Fruit fly (Drosophila melanogaster): ENCODE results near the gene CG7194.
A peak's percentile ranks its signal among the peaks of the same experiment; 100 is the strongest.

Gene CG7194

dm6 chr3L:8303912-8304311, at the start of gene CG7194, which contains the start of gene Sbp2:
Gene CG7194, minus strand, starts transcription at chr3L:8304059.
Gene Sbp2, plus strand, starts transcription at chr3L:8304157.
- TF ChIP-seq gl (tag; optimal IDR thresholded peaks at IDR 0.05) (peak; percentile 6), CG17806 (tag; optimal IDR thresholded peaks at IDR 0.05) (no peak)

- no peak for TF ChIP-seq CG9948 (tag; optimal IDR thresholded peaks at IDR 0.05)
Measured at dm6 chr3L:8347346-8347745, 43.5 kb upstream of the CG7194 start.

- TF ChIP-seq CG8159 (tag; optimal IDR thresholded peaks at IDR 0.05), result peak; percentile 80
- peak; percentile 49 for TF ChIP-seq Ets98B (GFP tag; IDR thresholded peaks at IDR 0.05)
- no peak for TF ChIP-seq D1 (tag; optimal IDR thresholded peaks at IDR 0.05)
- TF ChIP-seq CG15710 (tag; optimal IDR thresholded peaks at IDR 0.05), result peak; percentile 80
- no peak for TF ChIP-seq Pif1B (GFP tag; optimal IDR thresholded peaks at IDR 0.05)
- TF ChIP-seq rn (GFP tag; IDR thresholded peaks at IDR 0.05), result 0 out of 2 replicates have a peak, but pooled peaks have one; percentile 11
- no peak; the same call in 1 of the 3 replicates for TF ChIP-seq fd96Ca (GFP tag; IDR thresholded peaks at IDR 0.05)
- peak; percentile 85 for TF ChIP-seq EcR (GFP tag; optimal IDR thresholded peaks at IDR 0.05)
- TF ChIP-seq Snoo (tag; optimal IDR thresholded peaks at IDR 0.05), result peak; percentile 76
- peak; percentile 64 for TF ChIP-seq CG9948 (tag; optimal IDR thresholded peaks at IDR 0.05)
- TF ChIP-seq CG8301 (tag; optimal IDR thresholded peaks at IDR 0.05), result no peak
- no peak for TF ChIP-seq Pif1A (GFP tag; optimal IDR thresholded peaks at IDR 0.05)
- TF ChIP-seq CG10348 (GFP tag; IDR thresholded peaks at IDR 0.05), result no peak
- TF ChIP-seq CG32121 (GFP tag; IDR thresholded peaks at IDR 0.05), result no peak
- TF ChIP-seq CG34367 (tag; optimal IDR thresholded peaks at IDR 0.05), result peak; percentile 56
- peak; percentile 52; the same call in 1 of the 3 replicates for TF ChIP-seq CG4496 (GFP tag; IDR thresholded peaks at IDR 0.05)
- no peak for TF ChIP-seq CG13204 (GFP tag; optimal IDR thresholded peaks at IDR 0.05)
- TF ChIP-seq CG17806 (tag; optimal IDR thresholded peaks at IDR 0.05), result peak; percentile 63
Measured at dm6 chr3L:8346100-8346980, 42.5 kb upstream of the CG7194 start, which contains the start of the genes CG7182 and GAPcenA. Gene CG7182, minus strand, starts transcription at chr3L:8346382. Gene GAPcenA, plus strand, starts transcription at chr3L:8346561.

dm6 chr3L:8345182-8345581, 41.3 kb upstream of the CG7194 start:
- no peak for TF ChIP-seq Pif1A (GFP tag; optimal IDR thresholded peaks at IDR 0.05)

dm6 chr3L:8340264-8341095, 36.6 kb upstream of the CG7194 start, which contains the start of the genes Prim1 and CG7083:
Gene Prim1, plus strand, starts transcription at chr3L:8340314.
Gene CG7083, plus strand, starts transcription at chr3L:8340785.
- TF ChIP-seq CG32121 (GFP tag; IDR thresholded peaks at IDR 0.05) (no peak), CG15710 (tag; optimal IDR thresholded peaks at IDR 0.05) (peak; percentile 44), CG8159 (tag; optimal IDR thresholded peaks at IDR 0.05) (peak; percentile 57), CG13204 (GFP tag; optimal IDR thresholded peaks at IDR 0.05) (no peak), CG34367 (tag; optimal IDR thresholded peaks at IDR 0.05) (peak; percentile 49), D1 (tag; optimal IDR thresholded peaks at IDR 0.05) (no peak), CG4496 (GFP tag; IDR thresholded peaks at IDR 0.05) (peak; percentile 44; the same call in 2 of the 3 replicates), Pif1A (GFP tag; optimal IDR thresholded peaks at IDR 0.05) (peak; percentile 68), Ets98B (GFP tag; IDR thresholded peaks at IDR 0.05) (no peak), CG9948 (tag; optimal IDR thresholded peaks at IDR 0.05) (no peak), CG12605 (GFP tag; IDR thresholded peaks at IDR 0.05) (no peak), rn (GFP tag; IDR thresholded peaks at IDR 0.05) (no peak), Snoo (tag; optimal IDR thresholded peaks at IDR 0.05) (peak; percentile 26), gl (tag; optimal IDR thresholded peaks at IDR 0.05) (no peak), CG10348 (GFP tag; IDR thresholded peaks at IDR 0.05) (no peak), fd96Ca (GFP tag; IDR thresholded peaks at IDR 0.05) (no peak), EcR (GFP tag; optimal IDR thresholded peaks at IDR 0.05) (no peak), CG14655 (GFP tag; optimal IDR thresholded peaks at IDR 0.05) (no peak), Pif1B (GFP tag; optimal IDR thresholded peaks at IDR 0.05) (no peak), CG8301 (tag; optimal IDR thresholded peaks at IDR 0.05) (peak; percentile 28), CG17806 (tag; optimal IDR thresholded peaks at IDR 0.05) (peak; percentile 38)

dm6 chr3L:8338921-8339320, 35.1 kb upstream of the CG7194 start, which contains the start of gene Pex2:
Gene Pex2, plus strand, starts transcription at chr3L:8339051.
- TF ChIP-seq gl (tag; optimal IDR thresholded peaks at IDR 0.05) (no peak), CG4496 (GFP tag; IDR thresholded peaks at IDR 0.05) (0 out of 3 replicates have a peak, but pooled peaks have one; percentile 13), CG32121 (GFP tag; IDR thresholded peaks at IDR 0.05) (peak; percentile 18; the same call in 1 of the 2 replicates), CG8301 (tag; optimal IDR thresholded peaks at IDR 0.05) (peak; percentile 6), CG14655 (GFP tag; optimal IDR thresholded peaks at IDR 0.05) (no peak), rn (GFP tag; IDR thresholded peaks at IDR 0.05) (no peak), CG13204 (GFP tag; optimal IDR thresholded peaks at IDR 0.05) (no peak), CG10348 (GFP tag; IDR thresholded peaks at IDR 0.05) (no peak), Pif1A (GFP tag; optimal IDR thresholded peaks at IDR 0.05) (peak; percentile 10), Ets98B (GFP tag; IDR thresholded peaks at IDR 0.05) (no peak), CG8159 (tag; optimal IDR thresholded peaks at IDR 0.05) (peak; percentile 16), D1 (tag; optimal IDR thresholded peaks at IDR 0.05) (no peak), CG34367 (tag; optimal IDR thresholded peaks at IDR 0.05) (no peak), CG9948 (tag; optimal IDR thresholded peaks at IDR 0.05) (no peak), fd96Ca (GFP tag; IDR thresholded peaks at IDR 0.05) (no peak), CG17806 (tag; optimal IDR thresholded peaks at IDR 0.05) (no peak)

All from whole organism, pupa.